Fruit fly (Drosophila melanogaster) whole organism, embryonic: ENCODE data around the gene CG6966.

Experiments used
- Ada2b ChIP-seq: fragments of 200-800 bp; sonication (Bioruptor generic); IDR thresholded peaks from 2 replicates; pipeline ENCODE4 v1.3.6; 2022; ENCODE audit warnings: missing biosample characterization, missing genetic modification characterization
- Aef1 ChIP-seq: fragments of 200-800 bp; sonication (Bioruptor generic); IDR thresholded peaks from 3 replicates; pipeline ENCODE4 v1.3.6; 2022; ENCODE audit warnings: missing biosample characterization, missing genetic modification characterization
- Antp ChIP-seq: fragments of 200-800 bp; sonication (Bioruptor generic); optimal IDR thresholded peaks from 3 replicates; lab custom pipeline; 2016; ENCODE audit warnings: missing biosample characterization, missing genetic modification characterization
- B-H1 ChIP-seq: fragments of 200-800 bp; sonication (Bioruptor generic); IDR thresholded peaks from 3 replicates; pipeline ENCODE4 v1.3.6; 2022; ENCODE audit warnings: missing biosample characterization, missing genetic modification characterization
- CG10267 ChIP-seq: fragments of 200-800 bp; sonication (Bioruptor generic); optimal IDR thresholded peaks from 2 replicates; lab custom pipeline; 2018; ENCODE audit warnings: missing biosample characterization, mild to moderate bottlenecking, missing genetic modification characterization, moderate library complexity
- CG11560 ChIP-seq: fragments of 200-800 bp; sonication (Bioruptor generic); IDR thresholded peaks from 3 replicates; pipeline ENCODE4 v1.3.6; 2022; ENCODE audit warnings: missing biosample characterization, missing genetic modification characterization
- CG13894 ChIP-seq: fragments of 200-800 bp; sonication (Bioruptor generic); optimal IDR thresholded peaks from 3 replicates; lab custom pipeline; 2018; ENCODE audit warnings: missing biosample characterization, mild to moderate bottlenecking, missing genetic modification characterization, moderate library complexity
- CG14050 ChIP-seq: fragments of 200-800 bp; sonication (Bioruptor generic); IDR thresholded peaks from 3 replicates; pipeline ENCODE4 v1.3.6; 2022; ENCODE audit warnings: missing biosample characterization, missing genetic modification characterization
- CG15269 ChIP-seq: fragments of 200-800 bp; sonication (Bioruptor generic); optimal IDR thresholded peaks from 2 replicates; lab custom pipeline; 2018; ENCODE audit warnings: missing biosample characterization, mild to moderate bottlenecking, missing genetic modification characterization, moderate library complexity
- CG1529 ChIP-seq: fragments of 200-800 bp; sonication (Bioruptor generic); optimal IDR thresholded peaks from 3 replicates; lab custom pipeline; 2018; ENCODE audit warnings: missing biosample characterization, missing genetic modification characterization
- CG17829 ChIP-seq: fragments of 200-800 bp; optimal IDR thresholded peaks from 2 replicates; lab custom pipeline; 2019; ENCODE audit warnings: missing biosample characterization, mild to moderate bottlenecking, missing genetic modification characterization, moderate library complexity
- CG17912 ChIP-seq: fragments of 200-800 bp; sonication (Bioruptor generic); optimal IDR thresholded peaks from 2 replicates; lab custom pipeline; 2018; ENCODE audit warnings: missing biosample characterization, mild to moderate bottlenecking, missing genetic modification characterization
- CG2712 ChIP-seq: fragments of 200-800 bp; optimal IDR thresholded peaks from 3 replicates; lab custom pipeline; 2019; ENCODE audit warnings: missing biosample characterization, mild to moderate bottlenecking, missing genetic modification characterization, moderate library complexity
- CG30020 ChIP-seq: fragments of 200-800 bp; optimal IDR thresholded peaks from 2 replicates; lab custom pipeline; 2019; ENCODE audit warnings: missing biosample characterization, mild to moderate bottlenecking, missing genetic modification characterization, moderate library complexity
- CG30431 ChIP-seq: fragments of 200-800 bp; sonication (Bioruptor generic); optimal IDR thresholded peaks from 2 replicates; lab custom pipeline; 2017; ENCODE audit warnings: missing biosample characterization, missing genetic modification characterization
- CG32532 ChIP-seq: fragments of 200-800 bp; sonication (Bioruptor generic); IDR thresholded peaks from 2 replicates; pipeline ENCODE4 v1.3.6; 2022; ENCODE audit warnings: missing biosample characterization, missing genetic modification characterization
- CG33213 ChIP-seq: fragments of 200-800 bp; sonication (Bioruptor generic); optimal IDR thresholded peaks from 3 replicates; lab custom pipeline; 2016; ENCODE audit warnings: missing biosample characterization, missing genetic modification characterization
- CG4360 ChIP-seq: fragments of 200-800 bp; sonication (Bioruptor generic); IDR thresholded peaks from 2 replicates; pipeline ENCODE4 v1.3.6; 2022; ENCODE audit warnings: missing biosample characterization, missing genetic modification characterization
- CG7839 ChIP-seq: fragments of 200-800 bp; sonication (Bioruptor generic); optimal IDR thresholded peaks from 3 replicates; lab custom pipeline; 2018; ENCODE audit warnings: missing biosample characterization, mild to moderate bottlenecking, missing genetic modification characterization, moderate library complexity
- CG7928 ChIP-seq: fragments of 200-800 bp; sonication (Bioruptor generic); optimal IDR thresholded peaks from 2 replicates; lab custom pipeline; 2017; ENCODE audit warnings: missing biosample characterization, mild to moderate bottlenecking, missing genetic modification characterization
- Dbx ChIP-seq: fragments of 200-800 bp; sonication (Bioruptor generic); IDR thresholded peaks from 3 replicates; pipeline ENCODE4 v1.3.6; 2022; ENCODE audit warnings: missing biosample characterization, missing genetic modification characterization
- Drgx ChIP-seq: fragments of 200-800 bp; sonication (Bioruptor generic); IDR thresholded peaks from 2 replicates; pipeline ENCODE4 v1.3.6; 2022; ENCODE audit warnings: missing biosample characterization, missing genetic modification characterization
- Fer3 ChIP-seq: fragments of 200-800 bp; sonication (Bioruptor generic); optimal IDR thresholded peaks from 2 replicates; lab custom pipeline; 2018; ENCODE audit warnings: missing biosample characterization, mild to moderate bottlenecking, missing genetic modification characterization, moderate library complexity
- Jarid2 ChIP-seq: fragments of 200-800 bp; sonication (Bioruptor generic); optimal IDR thresholded peaks from 3 replicates; lab custom pipeline; 2017; ENCODE audit warnings: mild to moderate bottlenecking, missing biosample characterization, missing genetic modification reagents, missing genetic modification characterization
- Kr ChIP-seq: fragments of 200-800 bp; sonication (Bioruptor generic); optimal IDR thresholded peaks from 2 replicates; lab custom pipeline; 2017; ENCODE audit warnings: missing biosample characterization, mild to moderate bottlenecking, missing genetic modification characterization
- MTF-1 ChIP-seq: fragments of 200-800 bp; sonication (Bioruptor generic); optimal IDR thresholded peaks from 2 replicates; lab custom pipeline; 2018; ENCODE audit warnings: missing biosample characterization, mild to moderate bottlenecking, missing genetic modification characterization, borderline replicate concordance
- Rx ChIP-seq: fragments of 200-800 bp; sonication (Bioruptor generic); IDR thresholded peaks from 2 replicates; pipeline ENCODE4 v1.3.6; 2022; ENCODE audit warnings: missing biosample characterization, missing genetic modification characterization
- Scr ChIP-seq: fragments of 200-800 bp; sonication (Bioruptor generic); IDR thresholded peaks from 2 replicates; pipeline ENCODE4 v1.3.6; 2022; ENCODE audit warnings: missing biosample characterization, missing genetic modification characterization; ENCODE audit not compliant: partially characterized antibody
- Usf ChIP-seq: fragments of 200-800 bp; sonication (Bioruptor generic); optimal IDR thresholded peaks from 2 replicates; lab custom pipeline; 2017; ENCODE audit warnings: missing genotype, missing biosample characterization, missing genetic modification characterization
- abd-A ChIP-seq: fragments of 200-800 bp; sonication (Bioruptor generic); optimal IDR thresholded peaks from 3 replicates; lab custom pipeline; 2019; ENCODE audit warnings: missing biosample characterization, mild to moderate bottlenecking, missing genetic modification characterization, moderate library complexity
- al ChIP-seq: fragments of 200-800 bp; sonication (Bioruptor generic); IDR thresholded peaks from 2 replicates; pipeline ENCODE4 v1.3.6; 2022; ENCODE audit warnings: missing biosample characterization, missing genetic modification characterization
- bsh ChIP-seq, 2 experiments: fragments of 200-800 bp; sonication (Bioruptor generic); optimal IDR thresholded peaks; 2 replicates each; lab custom pipeline; 2017 to 2018; ENCODE audit warnings: mild to moderate bottlenecking in 2 of 2, missing biosample characterization in 2 of 2, missing genetic modification characterization in 2 of 2, moderate library complexity in 1 of 2
- btn ChIP-seq: fragments of 200-800 bp; sonication (Bioruptor generic); optimal IDR thresholded peaks from 2 replicates; lab custom pipeline; 2016; ENCODE audit warnings: missing biosample characterization, missing genetic modification characterization
- crol ChIP-seq: fragments of 200-800 bp; sonication (Bioruptor generic); IDR thresholded peaks from 2 replicates; pipeline ENCODE4 v1.3.6; 2022; ENCODE audit warnings: missing biosample characterization, missing genetic modification characterization
- cwo ChIP-seq: fragments of 200-800 bp; sonication (Bioruptor generic); optimal IDR thresholded peaks from 3 replicates; lab custom pipeline; 2017; ENCODE audit warnings: missing biosample characterization, missing genetic modification characterization, mild to moderate bottlenecking, moderate library complexity, missing genetic modification reagents
- dysf ChIP-seq: fragments of 200-800 bp; sonication (Bioruptor generic); IDR thresholded peaks from 3 replicates; pipeline ENCODE4 v1.3.6; 2022; ENCODE audit warnings: missing biosample characterization, missing genetic modification characterization
- eve ChIP-seq, 2 experiments: fragments of >200 bp; optimal IDR thresholded peaks; 2 replicates each; lab custom pipeline; 2017; ENCODE audit warnings: missing biosample characterization in 2 of 2, missing genetic modification characterization in 2 of 2
- exex ChIP-seq: fragments of 200-800 bp; sonication (Bioruptor generic); optimal IDR thresholded peaks from 4 replicates; lab custom pipeline; 2018; ENCODE audit warnings: missing biosample characterization, mild to moderate bottlenecking, missing genetic modification characterization, moderate library complexity
- grau ChIP-seq: fragments of 200-800 bp; optimal IDR thresholded peaks from 3 replicates; lab custom pipeline; 2019; ENCODE audit warnings: missing biosample characterization, mild to moderate bottlenecking, missing genetic modification characterization, moderate library complexity
- lilli ChIP-seq: fragments of 200-800 bp; sonication (Bioruptor generic); optimal IDR thresholded peaks from 3 replicates; lab custom pipeline; 2016; ENCODE audit warnings: missing biosample characterization, missing genetic modification characterization
- lmd ChIP-seq: fragments of 200-800 bp; sonication (Bioruptor generic); IDR thresholded peaks from 2 replicates; pipeline ENCODE4 v1.3.6; 2022; ENCODE audit warnings: missing biosample characterization, missing genetic modification characterization
- mirr ChIP-seq: fragments of 200-800 bp; sonication (Bioruptor generic); optimal IDR thresholded peaks from 3 replicates; lab custom pipeline; 2018; ENCODE audit warnings: missing biosample characterization, mild to moderate bottlenecking, missing genetic modification characterization
- nau ChIP-seq: fragments of 200-800 bp; sonication (Bioruptor generic); optimal IDR thresholded peaks from 3 replicates; lab custom pipeline; 2017; ENCODE audit warnings: missing biosample characterization, mild to moderate bottlenecking, missing genetic modification characterization, missing genetic modification reagents
- org-1 ChIP-seq: fragments of 200-800 bp; sonication (Bioruptor generic); optimal IDR thresholded peaks from 2 replicates; lab custom pipeline; 2017; ENCODE audit warnings: missing biosample characterization, missing genetic modification characterization
- ranshi ChIP-seq: fragments of 200-800 bp; sonication (Bioruptor generic); IDR thresholded peaks from 2 replicates; pipeline ENCODE4 v1.3.6; 2022; ENCODE audit warnings: missing biosample characterization, missing genetic modification characterization
- row ChIP-seq: fragments of 200-800 bp; sonication (Bioruptor generic); IDR thresholded peaks from 3 replicates; pipeline ENCODE4 v1.3.6; 2022; ENCODE audit warnings: missing biosample characterization, missing genetic modification characterization
- ssp ChIP-seq: fragments of 200-800 bp; sonication (Bioruptor generic); IDR thresholded peaks from 2 replicates; pipeline ENCODE4 v1.3.6; 2022; ENCODE audit warnings: missing biosample characterization, missing genetic modification characterization
- toy ChIP-seq: fragments of 200-800 bp; sonication (Bioruptor generic); IDR thresholded peaks from 2 replicates; pipeline ENCODE4 v1.3.6; 2022; ENCODE audit warnings: missing biosample characterization, missing genetic modification characterization
- trh ChIP-seq: fragments of 200-800 bp; sonication (Bioruptor generic); optimal IDR thresholded peaks from 2 replicates; lab custom pipeline; 2016; ENCODE audit warnings: missing biosample characterization, missing genetic modification characterization
- zen2 ChIP-seq: fragments of 200-800 bp; sonication (Bioruptor generic); IDR thresholded peaks from 3 replicates; pipeline ENCODE4 v1.3.6; 2022; ENCODE audit warnings: missing biosample characterization, missing genetic modification characterization; ENCODE audit not compliant: partially characterized antibody

The CG6966 gene

dm6 chr3R:15084461-15085106 is 10.8 kb downstream of the CG6966 start (continued):
- TF ChIP-seq org-1: no peak
- no peak for TF ChIP-seq CG11560 (tag; lab: Robert Waterston, UW)
- peak; percentile 38; the same call in 1 of the 2 replicates for TF ChIP-seq lmd (GFP tag; lab: Robert Waterston, UW)
- 0 out of 3 replicates have a peak, but pooled peaks have one; percentile 34 for TF ChIP-seq Dbx (GFP tag; lab: Robert Waterston, UW)
- peak; percentile 58; the same call in 1 of the 2 replicates for TF ChIP-seq CG32532 (GFP tag; lab: Robert Waterston, UW)
- TF ChIP-seq Antp (GFP tag; lab: Kevin White, UChicago): no peak
- TF ChIP-seq al: peak; percentile 54
- TF ChIP-seq btn (GFP tag; lab: Kevin White, UChicago): no peak
- TF ChIP-seq CG2712 (tag; lab: Kevin White, UChicago): no peak
- TF ChIP-seq trh (GFP tag; lab: Kevin White, UChicago): no peak
- no peak for TF ChIP-seq Usf (GFP tag; lab: Kevin White, UChicago)
- peak; percentile 60 for TF ChIP-seq grau
- no peak for TF ChIP-seq B-H1
- TF ChIP-seq Ada2b (GFP tag; lab: Robert Waterston, UW): 0 out of 2 replicates have a peak, but pooled peaks have one; percentile 18
- TF ChIP-seq CG1529 (GFP tag; lab: Kevin White, UChicago): no peak
- peak; percentile 26; the same call in 1 of the 3 replicates for TF ChIP-seq row (GFP tag; lab: Robert Waterston, UW)
- peak; percentile 15 for TF ChIP-seq CG7839 (tag; lab: Kevin White, UChicago)
- no peak for TF ChIP-seq CG4360 (GFP tag; lab: Robert Waterston, UW)
- no peak for TF ChIP-seq zen2 (GFP tag; lab: Robert Waterston, UW)
- TF ChIP-seq Rx (GFP tag; lab: Robert Waterston, UW): no peak
- TF ChIP-seq Kr (GFP tag; lab: Kevin White, UChicago): no peak
- TF ChIP-seq CG10267 (tag; lab: Kevin White, UChicago): no peak
- no peak for TF ChIP-seq CG17829 (tag; lab: Kevin White, UChicago)
- no peak for TF ChIP-seq lilli (GFP tag; lab: Kevin White, UChicago)
- TF ChIP-seq Fer3 (tag; lab: Kevin White, UChicago): peak; percentile 18
- TF ChIP-seq CG17912: no peak
- peak; percentile 8 for TF ChIP-seq CG15269 (tag; lab: Kevin White, UChicago)
- 0 out of 3 replicates have a peak, but pooled peaks have one; percentile 17 for TF ChIP-seq Aef1
- TF ChIP-seq toy (GFP tag; lab: Robert Waterston, UW): peak; percentile 48; the same call in 1 of the 2 replicates
- no peak for TF ChIP-seq Scr (GFP tag; lab: Robert Waterston, UW)
- no peak for TF ChIP-seq CG7928 (GFP tag; lab: Kevin White, UChicago)
- peak; percentile 50; the same call in 1 of the 3 replicates for TF ChIP-seq dysf (GFP tag; lab: Robert Waterston, UW)
- no peak for TF ChIP-seq ssp (GFP tag; lab: Robert Waterston, UW)
- TF ChIP-seq CG33213 (GFP tag; lab: Kevin White, UChicago): no peak
- no peak for TF ChIP-seq nau (GFP tag; lab: Kevin White, UChicago)

DNA sequence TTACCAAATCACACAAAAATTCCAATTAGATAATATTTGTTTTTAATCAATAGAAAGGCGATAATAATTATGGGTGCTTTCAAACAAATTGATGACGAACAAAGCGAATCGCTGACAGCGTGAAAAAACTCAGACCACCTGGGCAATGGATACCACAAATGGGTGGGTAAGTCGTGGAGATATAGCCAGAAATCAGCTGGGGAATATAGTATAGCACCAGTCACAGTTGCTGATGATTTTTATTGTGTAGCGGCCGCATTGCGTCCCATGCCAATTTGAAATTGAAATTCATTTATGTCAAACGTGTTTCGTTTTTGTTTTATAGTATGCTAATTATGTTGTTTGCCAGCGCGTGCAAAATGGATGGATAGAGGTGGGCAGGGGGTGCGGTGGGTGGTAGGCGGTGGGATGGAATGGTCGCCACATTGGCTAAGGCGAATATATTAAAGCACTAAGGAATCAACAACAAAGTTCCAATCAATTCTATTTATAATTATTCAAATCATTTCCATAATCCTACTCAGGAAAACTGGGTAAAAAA is 11.7 kb downstream of the CG6966 start:
- TF ChIP-seq CG7839 (tag; lab: Kevin White, UChicago): no peak
- TF ChIP-seq exex (tag; lab: Kevin White, UChicago): peak; percentile 30
- TF ChIP-seq CG13894 (tag; lab: Kevin White, UChicago): peak; percentile 99
- TF ChIP-seq CG14050 (GFP tag; lab: Robert Waterston, UW): no peak
- peak; percentile 67 for TF ChIP-seq cwo
- no peak for TF ChIP-seq ranshi
- TF ChIP-seq CG30431 (GFP tag; lab: Kevin White, UChicago): no peak
- TF ChIP-seq Jarid2: no peak
- TF ChIP-seq eve (GFP tag; optimal IDR thresholded peaks at IDR 0.05; lab: Kevin White, UChicago): no peak
- TF ChIP-seq bsh (GFP tag; optimal IDR thresholded peaks at IDR 0.05; lab: Kevin White, UChicago): no peak
- no peak for TF ChIP-seq MTF-1 (GFP tag; lab: Kevin White, UChicago)
- TF ChIP-seq mirr: peak; percentile 8
- TF ChIP-seq CG30020 (tag; lab: Kevin White, UChicago): no peak
- peak; percentile 36; the same call in 1 of the 2 replicates for TF ChIP-seq crol (GFP tag; lab: Robert Waterston, UW)
- no peak for TF ChIP-seq Drgx (GFP tag; lab: Robert Waterston, UW)
- TF ChIP-seq abd-A: peak; percentile 46
